Worm (Caenorhabditis elegans) whole organism, mixed stage, embryonic: ENCODE measurements around the gene gro-1.
A peak's percentile ranks its signal among the peaks of the same experiment; 100 is the strongest.

ENCODE experiments used
- M03D4.4 ChIP-seq: sonication (generic microtip); optimal IDR thresholded peaks from 2 replicates; lab custom pipeline; 2017; ENCODE audit warnings: mild to moderate bottlenecking, missing genetic modification characterization, missing compliant biosample characterization
- bed-3 ChIP-seq: fragments of 200-800 bp; sonication (Bioruptor generic); optimal IDR thresholded peaks from 3 replicates; lab custom pipeline; 2018; ENCODE audit warnings: mild to moderate bottlenecking, missing genetic modification characterization, moderate library complexity, missing compliant biosample characterization
- blmp-1 ChIP-seq: fragments of 150-350 bp; optimal IDR thresholded peaks from 2 replicates; lab custom pipeline; 2014; ENCODE audit warnings: missing biosample characterization, missing genetic modification characterization
- ceh-39 ChIP-seq: fragments of 150-350 bp; optimal IDR thresholded peaks from 2 replicates; lab custom pipeline; 2014; ENCODE audit warnings: missing biosample characterization, missing genetic modification characterization
- ceh-43 ChIP-seq: fragments of 200-800 bp; sonication (Bioruptor generic); optimal IDR thresholded peaks from 2 replicates; lab custom pipeline; 2018; ENCODE audit warnings: mild to moderate bottlenecking, missing genetic modification characterization, moderate library complexity, missing compliant biosample characterization
- ceh-83 ChIP-seq: fragments of 200-800 bp; sonication (Bioruptor generic); optimal IDR thresholded peaks from 2 replicates; lab custom pipeline; 2018; ENCODE audit warnings: mild to moderate bottlenecking, missing genetic modification characterization, missing compliant biosample characterization
- ces-1 ChIP-seq: fragments of 150-350 bp; optimal IDR thresholded peaks from 2 replicates; lab custom pipeline; 2014; ENCODE audit warnings: missing biosample characterization, missing genetic modification reagents, missing genetic modification characterization
- cnd-1 ChIP-seq: fragments of 200-800 bp; sonication (Bioruptor generic); optimal IDR thresholded peaks from 2 replicates; lab custom pipeline; 2018; ENCODE audit warnings: mild to moderate bottlenecking, missing genetic modification characterization, missing compliant biosample characterization
- drap-1 ChIP-seq: fragments of 200-800 bp; sonication (Bioruptor generic); optimal IDR thresholded peaks from 3 replicates; lab custom pipeline; 2018; ENCODE audit warnings: mild to moderate bottlenecking, missing genetic modification characterization, missing compliant biosample characterization
- elt-1 ChIP-seq: sonication (generic microtip); optimal IDR thresholded peaks from 2 replicates; lab custom pipeline; 2017; ENCODE audit warnings: missing genetic modification characterization, mild to moderate bottlenecking, missing compliant biosample characterization, antibody characterized with exemption, moderate library complexity, borderline replicate concordance; ENCODE audit not compliant: insufficient read depth
- elt-3 ChIP-seq: fragments of 150-350 bp; optimal IDR thresholded peaks from 2 replicates; lab custom pipeline; 2014; ENCODE audit warnings: missing biosample characterization, missing genetic modification characterization
- flh-1 ChIP-seq: fragments of 200-800 bp; sonication (Bioruptor generic); optimal IDR thresholded peaks from 2 replicates; lab custom pipeline; 2018; ENCODE audit warnings: mild to moderate bottlenecking, missing genetic modification characterization, moderate library complexity, missing compliant biosample characterization
- ham-2 ChIP-seq: fragments of 200-800 bp; sonication (Bioruptor generic); optimal IDR thresholded peaks from 2 replicates; lab custom pipeline; 2018; ENCODE audit warnings: mild to moderate bottlenecking, missing genetic modification characterization, missing compliant biosample characterization
- hlh-1 ChIP-seq: fragments of 150-350 bp; optimal IDR thresholded peaks from 2 replicates; lab custom pipeline; 2014; ENCODE audit warnings: missing biosample characterization, missing genetic modification reagents, missing genetic modification characterization
- lin-13 ChIP-seq: fragments of 150-350 bp; optimal IDR thresholded peaks from 2 replicates; lab custom pipeline; 2014; ENCODE audit warnings: missing biosample characterization, missing genetic modification characterization
- lin-32 ChIP-seq: fragments of 200-800 bp; sonication (Bioruptor generic); optimal IDR thresholded peaks from 2 replicates; lab custom pipeline; 2018; ENCODE audit warnings: mild to moderate bottlenecking, missing genetic modification characterization, missing compliant biosample characterization
- lsy-2 ChIP-seq: fragments of 150-350 bp; optimal IDR thresholded peaks from 2 replicates; lab custom pipeline; 2014; ENCODE audit warnings: missing biosample characterization, missing genetic modification characterization
- mab-5 ChIP-seq: fragments of 150-350 bp; optimal IDR thresholded peaks from 2 replicates; lab custom pipeline; 2014; ENCODE audit warnings: missing biosample characterization, missing genetic modification characterization
- mep-1 ChIP-seq: fragments of 150-350 bp; optimal IDR thresholded peaks from 2 replicates; lab custom pipeline; 2017; ENCODE audit warnings: missing biosample characterization, missing genetic modification reagents, missing genetic modification characterization, inconsistent platforms
- mls-2 ChIP-seq: sonication (generic microtip); optimal IDR thresholded peaks from 2 replicates; lab custom pipeline; 2016; ENCODE audit warnings: mild to moderate bottlenecking, missing genetic modification characterization, moderate library complexity, missing compliant biosample characterization
- nhr-12 ChIP-seq: fragments of 150-350 bp; optimal IDR thresholded peaks from 2 replicates; lab custom pipeline; 2014; ENCODE audit warnings: missing biosample characterization, missing genetic modification characterization
- nhr-2 ChIP-seq: fragments of 150-350 bp; optimal IDR thresholded peaks from 2 replicates; lab custom pipeline; 2014; ENCODE audit warnings: missing biosample characterization, missing genetic modification characterization
- nhr-237 ChIP-seq: fragments of 150-350 bp; optimal IDR thresholded peaks from 2 replicates; lab custom pipeline; 2014; ENCODE audit warnings: missing biosample characterization, missing genetic modification characterization
- nhr-28 ChIP-seq: fragments of 150-350 bp; optimal IDR thresholded peaks from 2 replicates; lab custom pipeline; 2014; ENCODE audit warnings: missing biosample characterization, missing genetic modification characterization
- nhr-76 ChIP-seq: sonication (generic microtip); optimal IDR thresholded peaks from 2 replicates; lab custom pipeline; 2017; ENCODE audit warnings: missing biosample characterization, missing genetic modification characterization
- pha-4 ChIP-seq: fragments of 150-350 bp; optimal IDR thresholded peaks from 2 replicates; lab custom pipeline; 2018; ENCODE audit warnings: missing biosample characterization, missing genetic modification reagents, missing genetic modification characterization
- sem-2 ChIP-seq: fragments of 200-800 bp; sonication (Bioruptor generic); optimal IDR thresholded peaks from 2 replicates; lab custom pipeline; 2018; ENCODE audit warnings: mild to moderate bottlenecking, missing genetic modification characterization, missing compliant biosample characterization
- snpc-4 ChIP-seq: fragments of 150-350 bp; optimal IDR thresholded peaks from 2 replicates; lab custom pipeline; 2014; ENCODE audit warnings: missing biosample characterization, missing genetic modification characterization
- sptf-1 ChIP-seq: sonication (generic microtip); optimal IDR thresholded peaks from 2 replicates; lab custom pipeline; 2017; ENCODE audit warnings: mild to moderate bottlenecking, missing genetic modification characterization, moderate library complexity, missing compliant biosample characterization
- tbx-8 ChIP-seq: fragments of 200-800 bp; sonication (Bioruptor generic); optimal IDR thresholded peaks from 2 replicates; lab custom pipeline; 2018; ENCODE audit warnings: mild to moderate bottlenecking, missing genetic modification characterization, moderate library complexity, missing compliant biosample characterization
- unc-120 ChIP-seq: sonication (generic microtip); optimal IDR thresholded peaks from 2 replicates; lab custom pipeline; 2017; ENCODE audit warnings: missing genetic modification characterization, missing compliant biosample characterization; ENCODE audit not compliant: poor library complexity, severe bottlenecking
- unc-39 ChIP-seq: fragments of 150-350 bp; optimal IDR thresholded peaks from 2 replicates; lab custom pipeline; 2014; ENCODE audit warnings: missing biosample characterization, missing genetic modification characterization
- unc-62 ChIP-seq: fragments of 150-350 bp; optimal IDR thresholded peaks from 2 replicates; lab custom pipeline; 2014; ENCODE audit warnings: missing biosample characterization, missing genetic modification reagents, missing genetic modification characterization
- zip-8 ChIP-seq: fragments of 150-350 bp; optimal IDR thresholded peaks from 2 replicates; lab custom pipeline; 2014; ENCODE audit warnings: missing biosample characterization, missing genetic modification characterization
- ztf-11 ChIP-seq: fragments of 150-350 bp; optimal IDR thresholded peaks from 2 replicates; lab custom pipeline; 2014; ENCODE audit warnings: missing biosample characterization, missing genetic modification characterization

gro-1 gene

ce11 chrIII:5224908-5225307, 40.0 kb upstream of the gro-1 start:
- TF ChIP-seq unc-39 (tag; lab: Kevin White, UChicago) (no peak), lin-32 (GFP tag; lab: Kevin White, UChicago) (no peak), mls-2 (tag; lab: Kevin White, UChicago) (no peak), nhr-2 (tag; lab: Kevin White, UChicago) (no peak), mep-1 (tag; lab: Kevin White, UChicago) (no peak), unc-120 (no peak), drap-1 (GFP tag; lab: Kevin White, UChicago) (no peak), nhr-76 (tag; lab: Kevin White, UChicago) (no peak)

- no peak for TF ChIP-seq lin-13 (tag; lab: Kevin White, UChicago)
- TF ChIP-seq nhr-2 (tag; lab: Kevin White, UChicago), result no peak
- no peak for TF ChIP-seq unc-120
- TF ChIP-seq nhr-12 (tag; lab: Kevin White, UChicago), result no peak
- TF ChIP-seq blmp-1 (tag; lab: Kevin White, UChicago), result no peak
- no peak for TF ChIP-seq nhr-28 (tag; lab: Kevin White, UChicago)
- no peak for TF ChIP-seq sem-2 (GFP tag; lab: Kevin White, UChicago)
- TF ChIP-seq drap-1 (GFP tag; lab: Kevin White, UChicago), result no peak
- TF ChIP-seq mep-1 (tag; lab: Kevin White, UChicago), result no peak
- no peak for TF ChIP-seq unc-62 (GFP tag; lab: Kevin White, UChicago)
- TF ChIP-seq lin-32 (GFP tag; lab: Kevin White, UChicago), result no peak
- no peak for TF ChIP-seq unc-39 (tag; lab: Kevin White, UChicago)
- TF ChIP-seq flh-1, result no peak
- TF ChIP-seq mls-2 (tag; lab: Kevin White, UChicago), result no peak
- no peak for TF ChIP-seq nhr-237
- TF ChIP-seq ceh-39, result no peak
- TF ChIP-seq, all 35 proteins: peak for 0
Observed at ce11 chrIII:5225321-5225720, 39.6 kb upstream of the gro-1 start, which contains the start of gene nex-1. nex-1 (plus strand) TSS chrIII:5225621.

- TF ChIP-seq pha-4 (tag; lab: Kevin White, UChicago) (peak; percentile 61), nhr-76 (tag; lab: Kevin White, UChicago) (no peak), unc-120 (peak; percentile 80), bed-3 (GFP tag; lab: Kevin White, UChicago) (no peak), lin-32 (GFP tag; lab: Kevin White, UChicago) (no peak), nhr-2 (tag; lab: Kevin White, UChicago) (no peak), sptf-1 (peak; percentile 66), ceh-39 (peak; percentile 50), mep-1 (tag; lab: Kevin White, UChicago) (peak; percentile 92), nhr-12 (tag; lab: Kevin White, UChicago) (no peak), flh-1 (no peak), ztf-11 (no peak), mab-5 (no peak), lin-13 (tag; lab: Kevin White, UChicago) (peak; percentile 59), tbx-8 (GFP tag; lab: Kevin White, UChicago) (peak; percentile 4), mls-2 (tag; lab: Kevin White, UChicago) (no peak), hlh-1 (tag; lab: Kevin White, UChicago) (peak; percentile 48), zip-8 (no peak), elt-3 (tag; lab: Kevin White, UChicago) (no peak), elt-1 (tag; lab: Kevin White, UChicago) (no peak), nhr-237 (peak; percentile 80), drap-1 (GFP tag; lab: Kevin White, UChicago) (peak; percentile 18), sem-2 (GFP tag; lab: Kevin White, UChicago) (no peak), cnd-1 (tag; lab: Kevin White, UChicago) (no peak), unc-39 (tag; lab: Kevin White, UChicago) (no peak), M03D4.4 (tag; lab: Kevin White, UChicago) (no peak), ceh-83 (no peak), blmp-1 (tag; lab: Kevin White, UChicago) (no peak), nhr-28 (tag; lab: Kevin White, UChicago) (no peak), lsy-2 (tag; lab: Kevin White, UChicago) (peak; percentile 84), ham-2 (peak; percentile 90), unc-62 (GFP tag; lab: Kevin White, UChicago) (peak; percentile 22), snpc-4 (tag; lab: Kevin White, UChicago) (no peak), ces-1 (GFP tag; lab: Kevin White, UChicago) (peak; percentile 61), ceh-43 (no peak)
Observed at ce11 chrIII:5227831-5228467, 37.0 kb upstream of the gro-1 start, which contains the start of the genes C34E10.12, C34E10.10 and atp-2. C34E10.12 (minus strand) TSS chrIII:5227881. C34E10.10 (minus strand) TSS chrIII:5227884. atp-2 (plus strand) TSS chrIII:5228417.
